Worm (Caenorhabditis elegans): ENCODE measurements around the gene oac-29.

DNA sequence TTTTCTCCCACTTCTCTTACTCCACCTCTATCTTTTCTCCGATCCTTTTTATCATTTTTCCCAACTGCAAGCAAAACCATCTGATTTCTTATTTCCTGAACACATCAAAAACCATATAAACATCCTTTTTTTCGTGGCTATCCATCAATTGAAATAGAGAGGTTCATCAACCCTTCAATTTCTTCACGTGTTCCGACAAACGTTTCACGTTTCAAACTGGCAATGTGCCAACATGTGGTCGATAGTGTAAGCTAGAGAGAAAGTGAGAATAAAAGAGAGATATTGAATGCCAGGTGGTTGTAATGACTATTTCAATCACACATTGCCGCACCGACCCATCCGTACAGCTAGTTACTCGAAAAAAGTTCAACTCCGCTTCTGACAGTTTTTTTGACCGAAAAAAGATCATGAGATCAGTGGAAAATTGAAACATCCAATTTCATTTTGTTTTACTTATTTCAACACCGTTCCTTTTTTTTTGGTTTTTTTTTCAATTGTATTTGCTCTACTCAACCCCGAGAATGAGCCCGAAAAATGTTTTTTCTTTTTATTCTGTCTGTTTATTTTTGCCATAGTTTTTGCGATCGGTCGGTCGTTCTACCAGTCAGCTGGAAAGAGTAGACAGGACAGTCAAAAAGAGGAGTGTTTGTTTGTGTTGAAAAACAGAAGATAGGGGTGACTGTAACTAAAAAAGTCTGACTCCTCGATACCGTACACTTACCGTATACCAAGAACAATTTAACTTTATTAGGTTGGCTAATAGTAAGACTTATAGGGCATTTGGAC lies 23.3 kb upstream of the oac-29 start:
- TF ChIP-seq eyg-1 (tag; optimal IDR thresholded peaks at IDR 0.05) (no peak), ets-4 (tag; optimal IDR thresholded peaks at IDR 0.05) (no peak), fkh-10 (GFP tag; optimal IDR thresholded peaks at IDR 0.05) (no peak), che-1 (tag; optimal IDR thresholded peaks at IDR 0.05) (no peak), ceh-9 (tag; optimal IDR thresholded peaks at IDR 0.05) (no peak), sox-4 (tag; optimal IDR thresholded peaks at IDR 0.05) (no peak), Y22D7AL.16 (tag; optimal IDR thresholded peaks at IDR 0.05) (no peak), unc-55 (GFP tag; optimal IDR thresholded peaks at IDR 0.05) (peak; percentile 37), dve-1 (tag; optimal IDR thresholded peaks at IDR 0.05) (no peak)
